Worm (Caenorhabditis elegans) whole organism, L4 larva: ENCODE results near the gene lgc-30.
A peak's percentile ranks its signal among the peaks of the same experiment; 100 is the strongest.

Experiments used
- F26F4.8 ChIP-seq: fragments of 200-800 bp; sonication (Bioruptor generic); conservative IDR thresholded peaks from 2 replicates; pipeline ENCODE4 v1.3.6; 2022; ENCODE audit warnings: missing genetic modification characterization, missing compliant biosample characterization
- F44E2.7 ChIP-seq: fragments of 200-800 bp; sonication (Bioruptor generic); IDR thresholded peaks from 2 replicates; pipeline ENCODE4 v2.1.2; 2022; ENCODE audit warnings: missing genetic modification characterization, missing compliant biosample characterization
- T20F7.1 ChIP-seq: fragments of 200-800 bp; sonication (Bioruptor generic); optimal IDR thresholded peaks from 2 replicates; lab custom pipeline; 2018; ENCODE audit warnings: mild to moderate bottlenecking, missing genetic modification characterization, missing compliant biosample characterization
- T26A8.4 ChIP-seq: fragments of 200-800 bp; sonication (Bioruptor generic); IDR thresholded peaks from 2 replicates; pipeline ENCODE4 v1.3.6; 2022; ENCODE audit warnings: missing genetic modification characterization, missing compliant biosample characterization
- ZK546.5 ChIP-seq, 2 experiments: sonication (generic microtip); optimal IDR thresholded peaks; 2 replicates each; lab custom pipeline; 2017; ENCODE audit warnings: missing biosample characterization in 2 of 2, missing genetic modification characterization in 2 of 2
- aly-2 ChIP-seq: sonication (generic microtip); optimal IDR thresholded peaks from 2 replicates; lab custom pipeline; 2018; ENCODE audit warnings: missing biosample characterization, missing genetic modification characterization
- arid-1 ChIP-seq: fragments of 200-800 bp; sonication (Bioruptor generic); conservative IDR thresholded peaks from 2 replicates; pipeline ENCODE4 v1.3.6; 2022; ENCODE audit warnings: missing genetic modification reagents, missing genetic modification characterization, missing compliant biosample characterization
- attf-4 ChIP-seq: sonication (generic microtip); optimal IDR thresholded peaks from 3 replicates; lab custom pipeline; 2017; ENCODE audit warnings: missing biosample characterization, missing genetic modification characterization
- ceh-20 ChIP-seq: fragments of 200-800 bp; sonication (Bioruptor generic); IDR thresholded peaks from 2 replicates; pipeline ENCODE4 v1.3.6; 2022; ENCODE audit warnings: missing genetic modification reagents, missing genetic modification characterization, missing compliant biosample characterization
- ceh-32 ChIP-seq: sonication (generic microtip); optimal IDR thresholded peaks from 2 replicates; lab custom pipeline; 2016; ENCODE audit warnings: mild to moderate bottlenecking, missing genetic modification characterization, missing compliant biosample characterization; ENCODE audit not compliant: poor library complexity
- ceh-62 ChIP-seq: sonication (generic microtip); optimal IDR thresholded peaks from 2 replicates; lab custom pipeline; 2017; ENCODE audit warnings: missing biosample characterization, missing genetic modification characterization
- ctbp-1 ChIP-seq: fragments of 200-800 bp; sonication (Bioruptor generic); IDR thresholded peaks from 2 replicates; pipeline ENCODE4 v1.3.6; 2022; ENCODE audit warnings: missing genetic modification reagents, missing genetic modification characterization, missing compliant biosample characterization
- daf-12 ChIP-seq: fragments of 150-350 bp; optimal IDR thresholded peaks from 2 replicates; lab custom pipeline; 2014; ENCODE audit warnings: missing biosample characterization, missing genetic modification reagents, missing genetic modification characterization
- daf-16 ChIP-seq, 3 experiments: sonication (generic microtip); optimal IDR thresholded peaks; 2 replicates each; lab custom pipeline; 2016 to 2017; ENCODE audit warnings: missing genetic modification characterization in 3 of 3, missing genetic modification reagents in 3 of 3, mild to moderate bottlenecking in 2 of 3, missing compliant biosample characterization in 2 of 3, missing biosample characterization in 1 of 3, moderate library complexity in 1 of 3
- dmd-9 ChIP-seq: fragments of 200-800 bp; sonication (Bioruptor generic); IDR thresholded peaks from 2 replicates; pipeline ENCODE4 v1.3.6; 2022; ENCODE audit warnings: missing genetic modification reagents, missing genetic modification characterization, missing compliant biosample characterization
- dpl-1 ChIP-seq: fragments of 150-350 bp; optimal IDR thresholded peaks from 2 replicates; lab custom pipeline; 2014; ENCODE audit warnings: missing biosample characterization, missing genetic modification reagents, missing genetic modification characterization
- duxl-1 ChIP-seq: sonication (generic microtip); optimal IDR thresholded peaks from 2 replicates; lab custom pipeline; 2016; ENCODE audit warnings: mild to moderate bottlenecking, missing genetic modification characterization, moderate library complexity, missing compliant biosample characterization; ENCODE audit not compliant: poor library complexity
- dve-1 ChIP-seq: sonication (generic microtip); optimal IDR thresholded peaks from 2 replicates; lab custom pipeline; 2017; ENCODE audit warnings: antibody characterized with exemption, mild to moderate bottlenecking, missing genetic modification characterization, missing compliant biosample characterization; ENCODE audit not compliant: insufficient read depth
- egl-43 ChIP-seq: fragments of 200-800 bp; sonication (Bioruptor generic); IDR thresholded peaks from 2 replicates; pipeline ENCODE4 v1.3.6; 2022; ENCODE audit warnings: missing genetic modification reagents, missing genetic modification characterization, missing compliant biosample characterization
- fkh-10 ChIP-seq: fragments of 150-350 bp; optimal IDR thresholded peaks from 2 replicates; lab custom pipeline; 2014; ENCODE audit warnings: missing biosample characterization, missing genetic modification reagents, missing genetic modification characterization
- hlh-30 ChIP-seq: sonication (generic microtip); optimal IDR thresholded peaks from 2 replicates; lab custom pipeline; 2017; ENCODE audit warnings: antibody characterized with exemption, mild to moderate bottlenecking, missing genetic modification characterization, missing compliant biosample characterization; ENCODE audit not compliant: insufficient read depth
- hmg-1.1 ChIP-seq: fragments of 200-800 bp; sonication (Bioruptor generic); IDR thresholded peaks from 2 replicates; pipeline ENCODE4 v1.3.6; 2022; ENCODE audit warnings: missing genetic modification reagents, missing genetic modification characterization, missing compliant biosample characterization
- lin-29 ChIP-seq: fragments of 200-800 bp; sonication (Bioruptor generic); IDR thresholded peaks from 2 replicates; pipeline ENCODE4 v1.3.6; 2022; ENCODE audit warnings: missing genetic modification reagents, missing genetic modification characterization, missing compliant biosample characterization
- lin-38 ChIP-seq: fragments of 200-800 bp; sonication (Bioruptor generic); IDR thresholded peaks from 2 replicates; pipeline ENCODE4 v1.3.6; 2022; ENCODE audit warnings: missing genetic modification reagents, missing genetic modification characterization, missing compliant biosample characterization
- lir-3 ChIP-seq: sonication (generic microtip); optimal IDR thresholded peaks from 2 replicates; lab custom pipeline; 2016; ENCODE audit warnings: mild to moderate bottlenecking, missing genetic modification characterization, missing compliant biosample characterization
- mxl-2 ChIP-seq: fragments of 200-800 bp; sonication (Bioruptor generic); conservative IDR thresholded peaks from 2 replicates; pipeline ENCODE4 v1.3.6; 2022; ENCODE audit warnings: missing genetic modification reagents, missing genetic modification characterization, missing compliant biosample characterization
- mxl-3 ChIP-seq: fragments of 200-800 bp; sonication (Bioruptor generic); optimal IDR thresholded peaks from 2 replicates; lab custom pipeline; 2018; ENCODE audit warnings: mild to moderate bottlenecking, missing genetic modification characterization, missing compliant biosample characterization
- nhr-11 ChIP-seq: fragments of 150-350 bp; optimal IDR thresholded peaks from 2 replicates; lab custom pipeline; 2014; ENCODE audit warnings: missing biosample characterization, missing genetic modification characterization
- nhr-111 ChIP-seq: fragments of 200-800 bp; sonication (Bioruptor generic); optimal IDR thresholded peaks from 2 replicates; lab custom pipeline; 2018; ENCODE audit warnings: mild to moderate bottlenecking, missing genetic modification characterization, missing compliant biosample characterization
- nhr-25 ChIP-seq: sonication (generic microtip); optimal IDR thresholded peaks from 2 replicates; lab custom pipeline; 2017; ENCODE audit warnings: missing genetic modification characterization, mild to moderate bottlenecking, missing compliant biosample characterization, antibody characterized with exemption, moderate library complexity, borderline replicate concordance; ENCODE audit not compliant: insufficient read depth
- nhr-28 ChIP-seq: fragments of 150-350 bp; optimal IDR thresholded peaks from 2 replicates; lab custom pipeline; 2014; ENCODE audit warnings: missing biosample characterization, missing genetic modification characterization
- nhr-6 ChIP-seq: fragments of 150-350 bp; optimal IDR thresholded peaks from 2 replicates; lab custom pipeline; 2014; ENCODE audit warnings: missing biosample characterization, missing genetic modification characterization
- php-3 ChIP-seq: fragments of 200-800 bp; sonication (Bioruptor generic); IDR thresholded peaks from 2 replicates; pipeline ENCODE4 v1.3.6; 2022; ENCODE audit warnings: missing genetic modification reagents, missing genetic modification characterization, missing compliant biosample characterization
- set-16 ChIP-seq: fragments of 200-800 bp; sonication (Bioruptor generic); IDR thresholded peaks from 2 replicates; pipeline ENCODE4 v1.3.6; 2022; ENCODE audit warnings: missing genetic modification reagents, missing genetic modification characterization, missing compliant biosample characterization
- snpc-4 ChIP-seq: fragments of 150-350 bp; optimal IDR thresholded peaks from 2 replicates; lab custom pipeline; 2014; ENCODE audit warnings: missing biosample characterization, missing genetic modification characterization
- spr-3 ChIP-seq: fragments of 200-800 bp; sonication (Bioruptor generic); optimal IDR thresholded peaks from 2 replicates; lab custom pipeline; 2018; ENCODE audit warnings: mild to moderate bottlenecking, missing genetic modification characterization, missing compliant biosample characterization
- tag-97 ChIP-seq: fragments of 200-800 bp; sonication (Bioruptor generic); IDR thresholded peaks from 2 replicates; pipeline ENCODE4 v1.3.6; 2022; ENCODE audit warnings: missing genetic modification characterization, missing compliant biosample characterization
- unc-39 ChIP-seq: sonication (generic microtip); optimal IDR thresholded peaks from 2 replicates; lab custom pipeline; 2017; ENCODE audit warnings: missing biosample characterization, missing genetic modification characterization
- unc-62 ChIP-seq, 3 experiments: fragments of 150-350 bp in 1 of 3; sonication (generic microtip); optimal IDR thresholded peaks in 2 of 3; peaks in 1 of 3; 1 replicate in 1 of 3; 2 replicates in 2 of 3; lab custom pipeline; 2014 to 2017; ENCODE audit warnings: missing biosample characterization in 3 of 3, missing genetic modification characterization in 3 of 3, missing genetic modification reagents in 3 of 3, missing genotype in 1 of 3
- vab-7 ChIP-seq: fragments of 200-800 bp; sonication (Bioruptor generic); IDR thresholded peaks from 2 replicates; pipeline ENCODE4 v1.3.6; 2022; ENCODE audit warnings: missing genetic modification reagents, missing genetic modification characterization, missing compliant biosample characterization
- zag-1 ChIP-seq: fragments of 150-350 bp; optimal IDR thresholded peaks from 2 replicates; lab custom pipeline; 2014; ENCODE audit warnings: missing biosample characterization, missing genetic modification characterization
- zip-11 ChIP-seq: fragments of 200-800 bp; sonication (Bioruptor generic); IDR thresholded peaks from 2 replicates; pipeline ENCODE4 v1.3.6; 2022; ENCODE audit warnings: missing genetic modification characterization, missing compliant biosample characterization
- ztf-11 ChIP-seq: fragments of 150-350 bp; optimal IDR thresholded peaks from 2 replicates; lab custom pipeline; 2014; ENCODE audit warnings: missing biosample characterization, missing genetic modification characterization
- ztf-7 ChIP-seq: fragments of 150-350 bp; optimal IDR thresholded peaks from 2 replicates; lab custom pipeline; 2014; ENCODE audit warnings: missing biosample characterization, missing genetic modification characterization

Gene lgc-30

DNA sequence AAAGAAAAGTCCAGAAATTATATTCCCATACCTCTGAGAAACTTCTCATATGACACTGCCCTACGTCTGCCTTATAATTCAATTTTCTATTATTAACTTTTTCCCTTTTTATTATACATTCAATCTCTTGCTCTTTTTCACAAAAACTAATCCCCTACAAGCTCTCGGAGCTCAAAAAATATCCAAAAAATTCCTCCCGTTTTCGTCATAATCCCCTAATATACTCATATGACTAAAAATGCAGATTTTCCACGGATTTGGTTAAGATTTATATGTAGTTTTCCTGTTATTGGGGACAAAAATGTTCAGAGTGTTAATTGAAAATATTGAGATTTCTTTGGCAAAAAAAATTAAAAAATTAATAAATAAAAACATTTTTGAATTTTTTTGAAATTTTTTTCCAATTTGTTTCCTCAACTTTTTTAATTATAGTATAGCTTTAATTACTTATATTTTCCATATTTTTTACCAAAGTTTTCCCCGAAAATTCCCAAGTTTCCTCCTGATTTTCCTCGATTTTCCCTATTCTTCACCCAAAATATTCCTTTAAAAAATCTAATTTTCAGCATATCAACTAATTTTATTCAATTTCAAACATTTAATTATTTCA, at the start of gene lgc-30:
Gene lgc-30 (plus strand): TSS at position 560 of the 610 bp plus-strand sequence.
- TF ChIP-seq fkh-10 (GFP tag; lab: Kevin White, UChicago): no peak
- no peak for TF ChIP-seq egl-43
- TF ChIP-seq daf-12: no peak
- TF ChIP-seq attf-4: no peak
- TF ChIP-seq F44E2.7 (GFP tag; lab: Robert Waterston, UW): no peak
- no peak for TF ChIP-seq dmd-9 (GFP tag; lab: Robert Waterston, UW)
- no peak for TF ChIP-seq php-3 (GFP tag; lab: Robert Waterston, UW)
- TF ChIP-seq hmg-1.1 (GFP tag; lab: Robert Waterston, UW): no peak
- no peak for TF ChIP-seq spr-3 (GFP tag; lab: Kevin White, UChicago)
- no peak for TF ChIP-seq nhr-25 (tag; lab: Kevin White, UChicago)
- no peak for TF ChIP-seq F26F4.8 (GFP tag; lab: Robert Waterston, UW)

DNA sequence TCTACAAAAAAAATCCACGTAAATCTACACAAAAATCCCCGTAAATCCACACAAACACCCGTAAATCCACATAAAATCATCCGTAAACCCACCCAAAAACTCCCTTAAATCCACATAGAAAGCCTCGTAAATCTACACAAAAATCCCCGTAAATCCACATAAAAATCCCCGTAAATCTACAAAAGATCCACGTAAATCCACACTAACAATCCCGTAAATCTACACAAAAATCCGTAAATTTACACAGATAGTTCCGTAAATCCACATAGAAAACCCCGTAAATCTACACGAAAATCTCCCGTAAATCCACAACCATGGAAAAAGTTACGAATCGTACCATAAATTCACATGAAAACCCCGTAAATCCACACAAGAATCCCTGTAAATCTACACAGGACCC, 46.0 kb upstream of the lgc-30 start:
- TF ChIP-seq unc-39 (tag; lab: Kevin White, UChicago) (no peak), dpl-1 (no peak), unc-62 (GFP tag; optimal IDR thresholded peaks at IDR 0.05 in 1 of 2; lab: Kevin White, UChicago) (peak in 1 of 2 experiments; percentile 22), unc-62 (tag; optimal IDR thresholded peaks at IDR 0.05; lab: Kevin White, UChicago) (no peak)

DNA sequence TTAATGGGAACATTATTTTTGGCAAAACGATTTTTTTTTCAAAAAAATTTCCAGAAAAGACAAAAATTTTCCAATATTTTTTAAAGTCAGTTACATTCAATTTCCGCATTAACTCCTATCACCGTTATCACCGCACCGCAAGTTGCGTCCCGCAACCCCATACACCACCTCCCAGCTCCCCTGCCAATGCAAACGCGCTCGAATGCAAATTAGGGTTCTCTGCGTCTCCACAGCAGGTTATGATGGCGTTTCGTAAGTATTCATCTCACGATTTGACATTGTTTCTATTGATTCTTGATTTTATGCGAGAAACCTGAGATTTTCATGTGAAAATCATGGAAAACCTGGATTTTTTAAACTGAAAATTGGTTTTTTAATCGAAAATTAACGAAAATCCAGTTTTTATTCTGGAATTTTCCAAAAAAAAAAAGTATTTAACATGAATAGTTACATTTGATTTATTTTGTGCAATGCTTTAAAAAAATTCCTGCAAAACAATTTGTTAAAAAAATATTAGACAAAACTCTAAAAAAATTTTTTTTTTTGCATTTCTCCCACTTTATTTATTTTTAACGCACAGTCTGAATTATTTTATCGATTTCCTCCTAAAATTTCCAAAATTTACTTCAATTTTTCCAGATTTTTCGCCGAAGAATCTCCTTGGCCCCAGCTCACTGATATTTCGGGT, 39.8 kb upstream of the lgc-30 start, which contains the start of gene mak-2:
Gene mak-2 (plus strand): TSS at position 638 of the 688 bp plus-strand sequence.
- TF ChIP-seq daf-16 (GFP tag; optimal IDR thresholded peaks at IDR 0.05; lab: Kevin White, UChicago): no peak
- TF ChIP-seq daf-16 (tag; optimal IDR thresholded peaks at IDR 0.05; lab: Kevin White, UChicago): peak; percentile 57
- no peak for TF ChIP-seq arid-1 (GFP tag; lab: Robert Waterston, UW)
- TF ChIP-seq nhr-25 (tag; lab: Kevin White, UChicago): no peak
- no peak for TF ChIP-seq set-16 (GFP tag; lab: Robert Waterston, UW)
- TF ChIP-seq nhr-111 (GFP tag; lab: Kevin White, UChicago): no peak
- no peak for TF ChIP-seq php-3 (GFP tag; lab: Robert Waterston, UW)
- TF ChIP-seq zip-11: no peak
- no peak for TF ChIP-seq ztf-7 (tag; lab: Kevin White, UChicago)
- no peak for TF ChIP-seq T20F7.1 (GFP tag; lab: Kevin White, UChicago)
- TF ChIP-seq ctbp-1: no peak
- TF ChIP-seq tag-97: no peak
- peak; percentile 55 for TF ChIP-seq nhr-6
- TF ChIP-seq hlh-30 (tag; lab: Kevin White, UChicago): peak; percentile 75
- TF ChIP-seq vab-7 (GFP tag; lab: Robert Waterston, UW): peak; percentile 52
- peak; percentile 79 for TF ChIP-seq nhr-28 (tag; lab: Kevin White, UChicago)
- no peak for TF ChIP-seq lin-29 (GFP tag; lab: Robert Waterston, UW)
- TF ChIP-seq lir-3 (tag; lab: Kevin White, UChicago): no peak
- no peak for TF ChIP-seq F26F4.8 (GFP tag; lab: Robert Waterston, UW)
- TF ChIP-seq ztf-11: no peak
- no peak for TF ChIP-seq zag-1 (tag; lab: Kevin White, UChicago)
- TF ChIP-seq mxl-2 (GFP tag; lab: Robert Waterston, UW): no peak
- no peak for TF ChIP-seq ceh-32
- TF ChIP-seq snpc-4 (tag; lab: Kevin White, UChicago): no peak
- TF ChIP-seq duxl-1 (tag; lab: Kevin White, UChicago): peak; percentile 27
- TF ChIP-seq ceh-62 (tag; lab: Kevin White, UChicago): no peak
- peak; percentile 96 for TF ChIP-seq lin-38 (GFP tag; lab: Robert Waterston, UW)
- peak; percentile 52 for TF ChIP-seq nhr-11 (tag; lab: Kevin White, UChicago)
- 0 out of 2 replicates have a peak, but pooled peaks have one; percentile 34 for TF ChIP-seq ceh-20 (GFP tag; lab: Robert Waterston, UW)
- TF ChIP-seq ZK546.5 (tag; optimal IDR thresholded peaks at IDR 0.05; lab: Kevin White, UChicago): no peak
- no peak for TF ChIP-seq dmd-9 (GFP tag; lab: Robert Waterston, UW)
- peak; percentile 71 for TF ChIP-seq dve-1
- TF ChIP-seq mxl-3: peak; percentile 46
- no peak for TF ChIP-seq aly-2 (tag; lab: Kevin White, UChicago)
- no peak; the same call in 1 of the 2 replicates for TF ChIP-seq egl-43
- no peak; the same call in 1 of the 2 replicates for TF ChIP-seq T26A8.4
